Worm (Caenorhabditis elegans): Measurements from ENCODE around the gene fbxa-163.
"Not testable (repeated sequence)": the region's sequence is repeated elsewhere in the genome, so short reads cannot be mapped to it uniquely, and the experiment has no call there.

fbxa-163 gene

DNA sequence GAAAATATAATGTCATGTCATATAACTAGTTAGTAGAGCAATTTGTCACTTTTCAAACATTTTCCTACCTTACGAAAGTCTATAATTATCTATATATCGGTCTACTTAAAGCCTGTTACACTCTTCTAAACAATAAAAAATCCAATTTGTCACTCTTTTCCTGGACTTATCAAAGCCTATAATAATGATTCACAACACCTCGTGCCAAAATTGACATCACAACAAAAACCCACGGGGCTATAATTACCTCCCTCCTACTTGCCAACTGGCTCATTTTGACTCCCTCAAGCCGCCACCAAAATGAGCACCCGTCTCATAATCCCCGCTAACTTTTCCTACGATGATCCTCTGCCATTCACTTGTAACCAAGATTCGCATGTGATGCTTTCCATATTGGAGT is 25.9 kb upstream of the fbxa-163 start, which contains the start of gene srg-20:
Gene srg-20 (plus strand): TSS at position 301 of the 400 bp plus-strand sequence.
- TF ChIP-seq tbx-2, ceh-2, F13H6.1 (tag; optimal IDR thresholded peaks at IDR 0.05): not testable (repeated sequence)

DNA sequence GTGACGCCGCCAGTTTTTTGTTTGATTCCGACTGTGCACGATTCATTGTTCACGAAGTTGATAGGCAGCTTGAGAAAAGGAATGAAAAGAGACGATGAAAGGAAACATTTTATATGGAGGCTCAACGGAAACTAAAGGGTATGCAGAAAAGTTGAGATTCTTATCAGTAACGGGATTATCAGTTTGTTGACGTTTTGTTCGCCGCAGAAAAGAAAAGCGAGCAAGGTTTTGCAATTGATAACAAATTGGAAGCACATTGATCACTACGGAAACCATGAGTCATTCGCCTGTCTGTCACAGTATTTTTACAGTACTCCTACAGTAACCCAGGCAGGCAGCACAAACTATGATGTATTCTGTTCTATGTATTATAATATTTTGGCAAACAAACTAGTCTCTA is 25.4 kb upstream of the fbxa-163 start:
- TF ChIP-seq pha-4 (tag; optimal IDR thresholded peaks at IDR 0.05): no peak
- no peak for TF ChIP-seq T23F11.4 (GFP tag; optimal IDR thresholded peaks at IDR 0.05)
- TF ChIP-seq dmd-4 (tag; optimal IDR thresholded peaks at IDR 0.05; ENCODE audit: borderline replicate concordance): no peak
- TF ChIP-seq hlh-13 (GFP tag; optimal IDR thresholded peaks at IDR 0.05): no peak
- no peak for TF ChIP-seq ttx-3 (tag; optimal IDR thresholded peaks at IDR 0.05)
- TF ChIP-seq fkh-6 (tag; optimal IDR thresholded peaks at IDR 0.05): no peak
- no peak for TF ChIP-seq ceh-34 (tag; optimal IDR thresholded peaks at IDR 0.05)
- TF ChIP-seq ceh-45 (GFP tag; IDR thresholded peaks at IDR 0.05): no peak
- TF ChIP-seq sox-2 (GFP tag; IDR thresholded peaks at IDR 0.05): no peak
- TF ChIP-seq ceh-31 (tag; optimal IDR thresholded peaks at IDR 0.05): no peak
- no peak for TF ChIP-seq pros-1 (tag; optimal IDR thresholded peaks at IDR 0.05)
- TF ChIP-seq hlh-15 (tag; optimal IDR thresholded peaks at IDR 0.05): no peak
- TF ChIP-seq C38D4.7 (GFP tag; optimal IDR thresholded peaks at IDR 0.05): no peak
- TF ChIP-seq ceh-30 (tag; optimal IDR thresholded peaks at IDR 0.05): no peak
- TF ChIP-seq tbx-2 (tag; optimal IDR thresholded peaks at IDR 0.05): no peak
- TF ChIP-seq ceh-18 (tag; optimal IDR thresholded peaks at IDR 0.05): no peak
- no peak for TF ChIP-seq elt-2 (tag; optimal IDR thresholded peaks at IDR 0.05)
- no peak for TF ChIP-seq hlh-30 (tag; optimal IDR thresholded peaks at IDR 0.05; ENCODE audit: insufficient read depth)
- no peak for TF ChIP-seq dve-1 (tag; optimal IDR thresholded peaks at IDR 0.05)
- TF ChIP-seq lim-6 (tag; optimal IDR thresholded peaks at IDR 0.05): no peak

DNA sequence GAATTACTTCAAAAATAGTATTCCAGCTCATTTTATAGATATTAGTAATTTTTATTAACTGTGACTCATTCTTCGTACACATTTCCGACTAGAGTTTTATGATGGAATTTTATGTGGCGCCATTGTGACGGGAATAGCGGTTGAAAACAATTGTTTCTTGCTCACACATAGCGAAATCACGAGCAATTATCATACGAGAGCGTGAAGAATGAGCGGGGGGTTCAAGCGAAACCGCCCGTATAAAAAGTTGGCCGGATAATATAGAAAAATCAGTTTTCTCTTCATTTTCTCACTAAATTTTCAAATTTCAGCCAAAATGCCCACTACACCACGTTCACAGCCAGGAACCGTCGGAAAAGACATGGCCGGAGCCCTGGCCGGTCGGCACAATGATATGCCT is 23.0 kb upstream of the fbxa-163 start, which contains the start of gene C08E3.1:
Gene C08E3.1 (plus strand): TSS at position 301 of the 400 bp plus-strand sequence.
- TF ChIP-seq ceh-2, pha-4, F13H6.1 (tag; optimal IDR thresholded peaks at IDR 0.05): not testable (repeated sequence)

DNA sequence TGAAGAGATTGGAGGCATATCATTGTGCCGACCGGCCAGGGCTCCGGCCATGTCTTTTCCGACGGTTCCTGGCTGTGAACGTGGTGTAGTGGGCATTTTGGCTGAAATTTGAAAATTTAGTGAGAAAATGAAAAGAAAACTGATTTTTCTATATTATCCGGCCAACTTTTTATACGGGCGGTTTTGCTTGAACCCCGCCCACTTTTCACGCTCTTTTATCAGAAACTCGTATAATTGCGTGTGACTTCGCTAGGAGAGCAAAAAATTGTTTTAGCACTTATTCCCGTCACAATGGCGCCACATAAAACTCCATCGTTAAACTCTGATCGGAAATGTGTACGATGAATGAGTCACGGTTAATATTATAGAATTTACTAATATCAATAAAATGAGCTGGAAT is 21.7 kb upstream of the fbxa-163 start, which contains the start of gene C08E3.13:
Gene C08E3.13 (minus strand): TSS at position 101 of the 400 bp plus-strand sequence.
- TF ChIP-seq ceh-48, ceh-18, eyg-1 (tag; optimal IDR thresholded peaks at IDR 0.05): not testable (repeated sequence)

DNA sequence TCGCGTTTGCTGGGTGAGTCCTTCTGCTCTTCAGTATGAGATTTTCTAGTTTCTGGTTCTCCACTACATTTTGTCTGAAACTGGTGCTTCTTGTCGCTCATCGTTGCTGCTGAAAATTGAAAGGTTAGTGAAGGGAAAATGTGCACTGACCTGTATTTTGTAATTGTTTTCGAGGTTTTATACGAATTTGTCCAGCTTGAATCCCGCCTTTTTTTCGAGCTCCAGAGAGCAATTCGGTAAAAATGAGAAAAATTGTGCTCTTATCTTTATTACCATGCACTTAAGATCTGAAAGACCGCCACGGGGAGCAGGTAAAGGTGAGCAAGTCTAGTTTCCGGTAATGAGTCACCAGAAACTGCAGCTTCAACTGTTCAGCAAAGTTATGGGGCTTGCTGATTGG is 17.3 kb upstream of the fbxa-163 start, which contains the start of gene C08E3.15:
Gene C08E3.15 (minus strand): TSS at position 101 of the 400 bp plus-strand sequence.
- not testable (repeated sequence) for TF ChIP-seq unc-42 (tag; optimal IDR thresholded peaks at IDR 0.05); C38D4.7 (GFP tag; optimal IDR thresholded peaks at IDR 0.05); tbx-2 (tag; optimal IDR thresholded peaks at IDR 0.05)

DNA sequence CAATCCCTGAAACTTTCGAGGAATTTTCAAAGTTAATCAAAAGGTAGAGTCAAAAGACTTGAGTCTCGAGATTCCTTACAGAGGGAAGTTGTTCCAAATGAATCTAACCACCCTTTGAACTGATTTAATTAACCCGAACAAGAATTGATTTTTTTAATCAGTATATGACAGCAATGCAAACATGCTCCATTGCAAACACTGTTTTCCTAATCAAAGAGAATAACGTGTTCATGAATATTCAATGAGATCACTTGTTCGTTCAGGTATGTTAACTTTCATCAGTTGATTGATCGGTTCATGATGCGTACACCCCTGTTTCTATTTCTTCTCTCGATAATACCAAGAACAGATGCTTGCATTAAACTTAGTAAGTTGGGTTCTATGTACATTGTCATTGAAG is 15.1 kb upstream of the fbxa-163 start, which contains the start of gene C08E3.14:
Gene C08E3.14 (plus strand): TSS at position 301 of the 400 bp plus-strand sequence.
- no peak for TF ChIP-seq pha-4 (tag; optimal IDR thresholded peaks at IDR 0.05)
- TF ChIP-seq npax-4 (tag; optimal IDR thresholded peaks at IDR 0.05): no peak
- TF ChIP-seq nhr-11 (tag; optimal IDR thresholded peaks at IDR 0.05): no peak
- no peak for TF ChIP-seq ceh-48 (tag; optimal IDR thresholded peaks at IDR 0.05)
- no peak for TF ChIP-seq ceh-9 (tag; optimal IDR thresholded peaks at IDR 0.05)
- no peak for TF ChIP-seq lin-11 (tag; optimal IDR thresholded peaks at IDR 0.05)
- TF ChIP-seq nfya-1 (tag; optimal IDR thresholded peaks at IDR 0.05): no peak
- TF ChIP-seq elt-4 (tag; optimal IDR thresholded peaks at IDR 0.05): no peak
- no peak for TF ChIP-seq dmd-4 (tag; optimal IDR thresholded peaks at IDR 0.05; ENCODE audit: borderline replicate concordance)
